Fruit fly (Drosophila melanogaster) ovary, adult (tissue): ENCODE measurements around the gene CG6321.
A peak's percentile ranks its signal among the peaks of the same experiment; 100 is the strongest.

Experiments used
- CG17801 ChIP-seq: fragments of 200-800 bp; optimal IDR thresholded peaks from 2 replicates; lab custom pipeline; 2019; ENCODE audit warnings: missing biosample characterization, mild to moderate bottlenecking, missing genetic modification characterization, moderate library complexity; ENCODE audit not compliant: partially characterized antibody

CG6321 gene

dm6 chr3L:11085810-11086209, 24.8 kb upstream of the CG6321 start:
- no peak for TF ChIP-seq CG17801 (GFP tag; lab: Kevin White, UChicago)

- peak; percentile 93 for TF ChIP-seq CG17801 (GFP tag; lab: Kevin White, UChicago)
Measured at dm6 chr3L:11084557-11085231, 23.7 kb upstream of the CG6321 start.

- TF ChIP-seq CG17801 (GFP tag; lab: Kevin White, UChicago), result peak; percentile 34
Measured at dm6 chr3L:11083605-11084004, 22.6 kb upstream of the CG6321 start.

dm6 chr3L:11074043-11074853, 13.2 kb upstream of the CG6321 start, which contains the start of the genes Pfdn2 and Noc1:
Gene Pfdn2 (minus strand): TSS chr3L:11074388.
Gene Noc1 (plus strand): TSS chr3L:11074769.
- no peak for TF ChIP-seq CG17801 (GFP tag; lab: Kevin White, UChicago)

dm6 chr3L:11071057-11071456, 10.0 kb upstream of the CG6321 start:
- no peak for TF ChIP-seq CG17801 (GFP tag; lab: Kevin White, UChicago)

dm6 chr3L:11070372-11070854, 9.4 kb upstream of the CG6321 start, which contains the start of gene Mocs1:
Gene Mocs1 (plus strand): TSS chr3L:11070526.
- TF ChIP-seq CG17801 (GFP tag; lab: Kevin White, UChicago), result peak; percentile 48

dm6 chr3L:11069764-11070163, 8.7 kb upstream of the CG6321 start, which contains the start of gene CG6310:
Gene CG6310 (minus strand): TSS chr3L:11069864.
- TF ChIP-seq CG17801 (GFP tag; lab: Kevin White, UChicago), result no peak

- no peak for TF ChIP-seq CG17801 (GFP tag; lab: Kevin White, UChicago)
Measured at dm6 chr3L:11065850-11066249, 4.8 kb upstream of the CG6321 start.

- TF ChIP-seq CG17801 (GFP tag; lab: Kevin White, UChicago), result peak; percentile 60
Measured at dm6 chr3L:11064689-11065088, 3.7 kb upstream of the CG6321 start, which contains the start of the genes CG32075, CG45101 and SuUR. Gene CG32075 (minus strand): TSS chr3L:11064941. Gene CG45101 (plus strand): TSS chr3L:11064991. Gene SuUR (plus strand): TSS chr3L:11064991.

- TF ChIP-seq CG17801 (GFP tag; lab: Kevin White, UChicago), result no peak
Measured at dm6 chr3L:11062441-11062840, 1.4 kb upstream of the CG6321 start, which contains the start of gene CG32069. Gene CG32069 (minus strand): TSS chr3L:11062614.

dm6 chr3L:11053843-11054242, 7.2 kb downstream of the CG6321 start, which contains the start of gene CG7888:
Gene CG7888 (plus strand): TSS chr3L:11054035.
- TF ChIP-seq CG17801 (GFP tag; lab: Kevin White, UChicago), result no peak

- no peak for TF ChIP-seq CG17801 (GFP tag; lab: Kevin White, UChicago)
Measured at dm6 chr3L:11052760-11053259, 8.2 kb downstream of the CG6321 start.

- TF ChIP-seq CG17801 (GFP tag; lab: Kevin White, UChicago), result no peak
Measured at dm6 chr3L:11051271-11051670, 9.8 kb downstream of the CG6321 start, which contains the start of gene CG43693. Gene CG43693 (minus strand): TSS chr3L:11051371.

dm6 chr3L:11049414-11049813, 11.6 kb downstream of the CG6321 start:
- peak; percentile 25 for TF ChIP-seq CG17801 (GFP tag; lab: Kevin White, UChicago)

dm6 chr3L:11047877-11048276, 13.1 kb downstream of the CG6321 start:
- peak; percentile 32 for TF ChIP-seq CG17801 (GFP tag; lab: Kevin White, UChicago)
